Fruit fly (Drosophila melanogaster) whole organism, embryonic: ENCODE data around the gene Abl.

Experiments used
- B-H2 ChIP-seq: fragments of 200-800 bp; sonication (Bioruptor generic); optimal IDR thresholded peaks from 2 replicates; lab custom pipeline; 2018; ENCODE audit warnings: missing biosample characterization, mild to moderate bottlenecking, missing genetic modification characterization
- C15 ChIP-seq: fragments of 200-800 bp; sonication (Bioruptor generic); IDR thresholded peaks from 3 replicates; pipeline ENCODE4 v1.3.6; 2022; ENCODE audit warnings: missing biosample characterization, missing genetic modification characterization
- CG10267 ChIP-seq: fragments of 200-800 bp; sonication (Bioruptor generic); optimal IDR thresholded peaks from 2 replicates; lab custom pipeline; 2018; ENCODE audit warnings: missing biosample characterization, mild to moderate bottlenecking, missing genetic modification characterization, moderate library complexity
- CG10979 ChIP-seq: fragments of 200-800 bp; sonication (Bioruptor generic); optimal IDR thresholded peaks from 2 replicates; lab custom pipeline; 2018; ENCODE audit warnings: missing biosample characterization, mild to moderate bottlenecking, missing genetic modification characterization, moderate library complexity
- CG12299 ChIP-seq: fragments of 200-800 bp; sonication (Bioruptor generic); optimal IDR thresholded peaks from 2 replicates; lab custom pipeline; 2018; ENCODE audit warnings: missing biosample characterization, mild to moderate bottlenecking, missing genetic modification characterization
- CG12391 ChIP-seq: fragments of 200-800 bp; sonication (Bioruptor generic); optimal IDR thresholded peaks from 3 replicates; lab custom pipeline; 2018; ENCODE audit warnings: missing biosample characterization, mild to moderate bottlenecking, missing genetic modification characterization, moderate library complexity
- CG14860 ChIP-seq: fragments of 200-800 bp; sonication (Bioruptor generic); IDR thresholded peaks from 3 replicates; pipeline ENCODE4 v1.3.6; 2022; ENCODE audit warnings: missing biosample characterization, missing genetic modification characterization; ENCODE audit not compliant: partially characterized antibody
- CG15269 ChIP-seq: fragments of 200-800 bp; sonication (Bioruptor generic); optimal IDR thresholded peaks from 2 replicates; lab custom pipeline; 2018; ENCODE audit warnings: missing biosample characterization, mild to moderate bottlenecking, missing genetic modification characterization, moderate library complexity
- CG17359 ChIP-seq: fragments of 200-800 bp; sonication (Bioruptor generic); optimal IDR thresholded peaks from 3 replicates; lab custom pipeline; 2018; ENCODE audit warnings: missing biosample characterization, mild to moderate bottlenecking, missing genetic modification characterization, moderate library complexity
- CG17612 ChIP-seq: fragments of 200-800 bp; sonication (Bioruptor generic); IDR thresholded peaks from 2 replicates; pipeline ENCODE4 v1.3.6; 2022; ENCODE audit warnings: missing biosample characterization, missing genetic modification characterization
- CG18011 ChIP-seq: fragments of 200-800 bp; sonication (Bioruptor generic); optimal IDR thresholded peaks from 2 replicates; lab custom pipeline; 2017; ENCODE audit warnings: missing biosample characterization, missing genetic modification characterization, mild to moderate bottlenecking, moderate library complexity, missing genotype
- CG18476 ChIP-seq: fragments of 200-800 bp; sonication (Bioruptor generic); optimal IDR thresholded peaks from 2 replicates; lab custom pipeline; 2016; ENCODE audit warnings: missing biosample characterization, mild to moderate bottlenecking, missing genetic modification characterization
- CG2202 ChIP-seq: fragments of 200-800 bp; sonication (Bioruptor generic); optimal IDR thresholded peaks from 2 replicates; lab custom pipeline; 2018; ENCODE audit warnings: missing biosample characterization, mild to moderate bottlenecking, missing genetic modification characterization
- CG2889 ChIP-seq: fragments of 200-800 bp; sonication (Bioruptor generic); IDR thresholded peaks from 3 replicates; pipeline ENCODE4 v1.3.6; 2022; ENCODE audit warnings: missing biosample characterization, missing genetic modification characterization
- CG31224 ChIP-seq: fragments of 200-800 bp; sonication (Bioruptor generic); IDR thresholded peaks from 2 replicates; pipeline ENCODE4 v1.3.6; 2022; ENCODE audit warnings: missing biosample characterization, missing genetic modification characterization
- CG6175 ChIP-seq: fragments of 200-800 bp; sonication (Bioruptor generic); IDR thresholded peaks from 3 replicates; pipeline ENCODE4 v1.3.6; 2022; ENCODE audit warnings: missing biosample characterization, missing genetic modification characterization
- CG6813 ChIP-seq: fragments of 200-800 bp; sonication (Bioruptor generic); optimal IDR thresholded peaks from 2 replicates; lab custom pipeline; 2017; ENCODE audit warnings: missing biosample characterization, missing genetic modification characterization, mild to moderate bottlenecking, moderate library complexity, missing genetic modification reagents
- CG7786 ChIP-seq: fragments of 200-800 bp; sonication (Bioruptor generic); optimal IDR thresholded peaks from 2 replicates; lab custom pipeline; 2016; ENCODE audit warnings: missing biosample characterization, missing genetic modification characterization
- CG8290 ChIP-seq, 3 experiments: fragments of 200-800 bp; sonication (Bioruptor generic); optimal IDR thresholded peaks; 2 replicates each; lab custom pipeline; 2016 to 2019; ENCODE audit warnings: missing biosample characterization in 3 of 3, missing genetic modification characterization in 3 of 3, mild to moderate bottlenecking in 2 of 3, moderate library complexity in 1 of 3
- CG9215 ChIP-seq: fragments of 200-800 bp; sonication (Bioruptor generic); IDR thresholded peaks from 2 replicates; pipeline ENCODE4 v1.3.6; 2022; ENCODE audit warnings: missing biosample characterization, missing genetic modification characterization
- CG9797 ChIP-seq: fragments of 200-800 bp; sonication (Bioruptor generic); optimal IDR thresholded peaks from 3 replicates; lab custom pipeline; 2018; ENCODE audit warnings: missing biosample characterization, mild to moderate bottlenecking, missing genetic modification characterization
- Dfd ChIP-seq, 2 experiments: fragments of >200 bp; optimal IDR thresholded peaks; 2 replicates each; lab custom pipeline; 2017; ENCODE audit warnings: missing biosample characterization in 2 of 2, missing genetic modification characterization in 2 of 2
- H2.0 ChIP-seq: fragments of 200-800 bp; sonication (Bioruptor generic); IDR thresholded peaks from 2 replicates; pipeline ENCODE4 v1.3.6; 2022; ENCODE audit warnings: missing biosample characterization, missing genetic modification characterization
- HHEX ChIP-seq: fragments of 200-800 bp; sonication (Bioruptor generic); optimal IDR thresholded peaks from 3 replicates; lab custom pipeline; 2017; ENCODE audit warnings: missing biosample characterization, mild to moderate bottlenecking, missing genetic modification characterization, missing genetic modification reagents
- Hsf ChIP-seq: fragments of 200-800 bp; sonication (Bioruptor generic); optimal IDR thresholded peaks from 3 replicates; lab custom pipeline; 2016; ENCODE audit warnings: missing biosample characterization, missing genetic modification characterization
- Lhr ChIP-seq: fragments of 200-800 bp; sonication (Bioruptor generic); optimal IDR thresholded peaks from 3 replicates; lab custom pipeline; 2017; ENCODE audit warnings: mild to moderate bottlenecking, missing biosample characterization, missing genetic modification reagents, missing genetic modification characterization
- Nf-YB ChIP-seq: fragments of 200-800 bp; sonication (Bioruptor generic); optimal IDR thresholded peaks from 3 replicates; lab custom pipeline; 2019; ENCODE audit warnings: missing biosample characterization, mild to moderate bottlenecking, missing genetic modification characterization, moderate library complexity
- Six4 ChIP-seq: fragments of 200-800 bp; sonication (Bioruptor generic); optimal IDR thresholded peaks from 2 replicates; lab custom pipeline; 2016; ENCODE audit warnings: missing biosample characterization, missing genetic modification characterization
- Sry-β ChIP-seq: fragments of 200-800 bp; sonication (Bioruptor generic); optimal IDR thresholded peaks from 2 replicates; lab custom pipeline; 2018; ENCODE audit warnings: missing biosample characterization, mild to moderate bottlenecking, missing genetic modification characterization, moderate library complexity
- ab ChIP-seq: fragments of 200-800 bp; sonication (Bioruptor generic); optimal IDR thresholded peaks from 2 replicates; lab custom pipeline; 2016; ENCODE audit warnings: missing biosample characterization, missing genetic modification characterization
- abd-A ChIP-seq: fragments of 200-800 bp; sonication (Bioruptor generic); optimal IDR thresholded peaks from 3 replicates; lab custom pipeline; 2019; ENCODE audit warnings: missing biosample characterization, mild to moderate bottlenecking, missing genetic modification characterization, moderate library complexity
- aop ChIP-seq: fragments of 200-800 bp; sonication (Bioruptor generic); IDR thresholded peaks from 2 replicates; pipeline ENCODE4 v1.3.6; 2022; ENCODE audit warnings: missing biosample characterization, missing genetic modification characterization
- az2 ChIP-seq: fragments of 200-800 bp; sonication (Bioruptor generic); optimal IDR thresholded peaks from 3 replicates; lab custom pipeline; 2016; ENCODE audit warnings: missing biosample characterization, missing genetic modification characterization
- ci ChIP-seq: fragments of 200-800 bp; sonication (Bioruptor generic); IDR thresholded peaks from 3 replicates; pipeline ENCODE4 v1.3.6; 2022; ENCODE audit warnings: missing biosample characterization, missing genetic modification characterization
- crp ChIP-seq, 2 experiments: fragments of 200-800 bp; sonication (Bioruptor generic); optimal IDR thresholded peaks; 2 replicates in 1 of 2; 3 replicates in 1 of 2; lab custom pipeline; 2017; ENCODE audit warnings: missing biosample characterization in 2 of 2, missing genetic modification characterization in 2 of 2, mild to moderate bottlenecking in 1 of 2, moderate library complexity in 1 of 2
- eyg ChIP-seq: fragments of 200-800 bp; sonication (Bioruptor generic); optimal IDR thresholded peaks from 3 replicates; lab custom pipeline; 2016; ENCODE audit warnings: missing biosample characterization, missing genetic modification characterization
- her ChIP-seq: fragments of 200-800 bp; sonication (Bioruptor generic); optimal IDR thresholded peaks from 2 replicates; lab custom pipeline; 2016; ENCODE audit warnings: missing biosample characterization, missing genetic modification characterization
- klu ChIP-seq: fragments of 200-800 bp; sonication (Bioruptor generic); IDR thresholded peaks from 2 replicates; pipeline ENCODE4 v1.3.6; 2022; ENCODE audit warnings: missing biosample characterization, missing genetic modification characterization
- oc ChIP-seq: fragments of 200-800 bp; sonication (Bioruptor generic); optimal IDR thresholded peaks from 2 replicates; lab custom pipeline; 2018; ENCODE audit warnings: missing biosample characterization, mild to moderate bottlenecking, missing genetic modification characterization, moderate library complexity
- org-1 ChIP-seq: fragments of 200-800 bp; sonication (Bioruptor generic); optimal IDR thresholded peaks from 2 replicates; lab custom pipeline; 2017; ENCODE audit warnings: missing biosample characterization, missing genetic modification characterization
- otp ChIP-seq: fragments of 200-800 bp; sonication (Bioruptor generic); IDR thresholded peaks from 3 replicates; pipeline ENCODE4, ENCODE4 v1.3.6; 2022; ENCODE audit warnings: missing biosample characterization, missing genetic modification characterization
- pzg ChIP-seq: fragments of 200-800 bp; sonication (Bioruptor generic); optimal IDR thresholded peaks from 3 replicates; lab custom pipeline; 2018; ENCODE audit warnings: missing biosample characterization, mild to moderate bottlenecking, missing genetic modification characterization, moderate library complexity
- repo ChIP-seq: fragments of 200-800 bp; sonication (Bioruptor generic); optimal IDR thresholded peaks from 2 replicates; lab custom pipeline; 2016; ENCODE audit warnings: missing biosample characterization, missing genetic modification characterization
- tin ChIP-seq: fragments of 200-800 bp; sonication (Bioruptor generic); optimal IDR thresholded peaks from 3 replicates; lab custom pipeline; 2016; ENCODE audit warnings: missing biosample characterization, missing genetic modification characterization
- twi ChIP-seq: fragments of 200-800 bp; optimal IDR thresholded peaks from 2 replicates; lab custom pipeline; 2019; ENCODE audit warnings: missing biosample characterization, mild to moderate bottlenecking, missing genetic modification characterization, moderate library complexity
- vnd ChIP-seq: fragments of 200-800 bp; sonication (Bioruptor generic); IDR thresholded peaks from 3 replicates; pipeline ENCODE4 v1.3.6; 2022; ENCODE audit warnings: missing biosample characterization, missing genetic modification characterization; ENCODE audit not compliant: partially characterized antibody
- wek ChIP-seq: fragments of 200-800 bp; sonication (Bioruptor generic); optimal IDR thresholded peaks from 3 replicates; lab custom pipeline; 2018; ENCODE audit warnings: missing biosample characterization, mild to moderate bottlenecking, missing genetic modification characterization, moderate library complexity
- zen2 ChIP-seq: fragments of 200-800 bp; sonication (Bioruptor generic); IDR thresholded peaks from 3 replicates; pipeline ENCODE4 v1.3.6; 2022; ENCODE audit warnings: missing biosample characterization, missing genetic modification characterization; ENCODE audit not compliant: partially characterized antibody
- zfh1 ChIP-seq: fragments of 200-800 bp; sonication (Bioruptor generic); IDR thresholded peaks from 3 replicates; pipeline ENCODE4 v1.3.6; 2022; ENCODE audit warnings: missing biosample characterization, missing genetic modification characterization

Abl gene

dm6 chr3L:16612152-16612551 is 35.5 kb downstream of the Abl start, which contains the start of gene CG4101 (continued):
- TF ChIP-seq CG2202 (peak; percentile 52), zen2 (GFP tag; lab: Robert Waterston, UW) (peak; percentile 73; the same call in 1 of the 3 replicates), otp (GFP tag; lab: Robert Waterston, UW) (peak; percentile 66; the same call in 2 of the 3 replicates), B-H2 (peak; percentile 91), C15 (0 out of 3 replicates have a peak, but pooled peaks have one; percentile 41), wek (GFP tag; lab: Kevin White, UChicago) (no peak), oc (tag; lab: Kevin White, UChicago) (peak; percentile 44), Dfd (GFP tag; optimal IDR thresholded peaks at IDR 0.05; lab: Kevin White, UChicago) (no peak), vnd (GFP tag; lab: Robert Waterston, UW) (peak; percentile 75), HHEX (GFP tag; lab: Kevin White, UChicago) (peak; percentile 54), CG18011 (GFP tag; lab: Kevin White, UChicago) (peak; percentile 65), CG12299 (tag; lab: Kevin White, UChicago) (peak; percentile 79), CG17359 (tag; lab: Kevin White, UChicago) (peak; percentile 63), CG14860 (GFP tag; lab: Robert Waterston, UW) (peak; percentile 69; the same call in 2 of the 3 replicates), CG10979 (peak; percentile 66), her (GFP tag; lab: Kevin White, UChicago) (peak; percentile 48), zfh1 (GFP tag; lab: Robert Waterston, UW) (peak; percentile 76), CG6813 (GFP tag; lab: Kevin White, UChicago) (peak; percentile 29), ab (GFP tag; lab: Kevin White, UChicago) (peak; percentile 24), abd-A (tag; lab: Kevin White, UChicago) (no peak), Six4 (peak; percentile 68), CG8290 (GFP tag; optimal IDR thresholded peaks at IDR 0.05; lab: Kevin White, UChicago) (peak; percentile 73), CG8290 (tag; optimal IDR thresholded peaks at IDR 0.05; lab: Kevin White, UChicago) (peak; percentile 45 to 57), Hsf (GFP tag; lab: Kevin White, UChicago) (peak; percentile 88), Lhr (peak; percentile 61), Sry-β (GFP tag; lab: Kevin White, UChicago) (no peak), CG9797 (GFP tag; lab: Kevin White, UChicago) (peak; percentile 69), CG7786 (GFP tag; lab: Kevin White, UChicago) (peak; percentile 76), klu (GFP tag; lab: Robert Waterston, UW) (peak; percentile 75), twi (tag; lab: Kevin White, UChicago) (peak; percentile 67), CG9215 (GFP tag; lab: Robert Waterston, UW) (peak; percentile 80), CG15269 (tag; lab: Kevin White, UChicago) (peak; percentile 82), CG18476 (peak; percentile 72), H2.0 (GFP tag; lab: Robert Waterston, UW) (peak; percentile 77), CG12391 (peak; percentile 91), CG10267 (peak; percentile 85), ci (peak; percentile 82; the same call in 2 of the 3 replicates), aop (GFP tag; lab: Robert Waterston, UW) (no peak), pzg (GFP tag; lab: Kevin White, UChicago) (peak; percentile 77), eyg (GFP tag; lab: Kevin White, UChicago) (peak; percentile 11), org-1 (GFP tag; lab: Kevin White, UChicago) (no peak), CG17612 (no peak), CG2889 (GFP tag; lab: Robert Waterston, UW) (peak; percentile 40; the same call in 1 of the 3 replicates), CG6175 (GFP tag; lab: Robert Waterston, UW) (peak; percentile 69; the same call in 2 of the 3 replicates), crp (GFP tag; optimal IDR thresholded peaks at IDR 0.05; lab: Kevin White, UChicago) (peak in 1 of 2 experiments; percentile 51), CG31224 (GFP tag; lab: Robert Waterston, UW) (peak; percentile 68), tin (GFP tag; lab: Kevin White, UChicago) (peak; percentile 76), repo (GFP tag; lab: Kevin White, UChicago) (peak; percentile 30), az2 (GFP tag; lab: Kevin White, UChicago) (peak; percentile 80), Nf-YB (GFP tag; lab: Kevin White, UChicago) (peak; percentile 39)
